Worm (Caenorhabditis elegans) whole organism, mixed stage, embryonic: ENCODE data around the gene par-2.

Experiments
- bed-3 ChIP-seq: fragments of 200-800 bp; sonication (Bioruptor generic); optimal IDR thresholded peaks from 3 replicates; lab custom pipeline; 2018; ENCODE audit warnings: mild to moderate bottlenecking, missing genetic modification characterization, moderate library complexity, missing compliant biosample characterization
- ceh-39 ChIP-seq: fragments of 150-350 bp; optimal IDR thresholded peaks from 2 replicates; lab custom pipeline; 2014; ENCODE audit warnings: missing biosample characterization, missing genetic modification characterization
- ceh-43 ChIP-seq: fragments of 200-800 bp; sonication (Bioruptor generic); optimal IDR thresholded peaks from 2 replicates; lab custom pipeline; 2018; ENCODE audit warnings: mild to moderate bottlenecking, missing genetic modification characterization, moderate library complexity, missing compliant biosample characterization
- ceh-83 ChIP-seq: fragments of 200-800 bp; sonication (Bioruptor generic); optimal IDR thresholded peaks from 2 replicates; lab custom pipeline; 2018; ENCODE audit warnings: mild to moderate bottlenecking, missing genetic modification characterization, missing compliant biosample characterization
- ces-1 ChIP-seq: fragments of 150-350 bp; optimal IDR thresholded peaks from 2 replicates; lab custom pipeline; 2014; ENCODE audit warnings: missing biosample characterization, missing genetic modification reagents, missing genetic modification characterization
- cnd-1 ChIP-seq: fragments of 200-800 bp; sonication (Bioruptor generic); optimal IDR thresholded peaks from 2 replicates; lab custom pipeline; 2018; ENCODE audit warnings: mild to moderate bottlenecking, missing genetic modification characterization, missing compliant biosample characterization
- elt-1 ChIP-seq: sonication (generic microtip); optimal IDR thresholded peaks from 2 replicates; lab custom pipeline; 2017; ENCODE audit warnings: missing genetic modification characterization, mild to moderate bottlenecking, missing compliant biosample characterization, antibody characterized with exemption, moderate library complexity, borderline replicate concordance; ENCODE audit not compliant: insufficient read depth
- elt-3 ChIP-seq: fragments of 150-350 bp; optimal IDR thresholded peaks from 2 replicates; lab custom pipeline; 2014; ENCODE audit warnings: missing biosample characterization, missing genetic modification characterization
- flh-1 ChIP-seq: fragments of 200-800 bp; sonication (Bioruptor generic); optimal IDR thresholded peaks from 2 replicates; lab custom pipeline; 2018; ENCODE audit warnings: mild to moderate bottlenecking, missing genetic modification characterization, moderate library complexity, missing compliant biosample characterization
- ham-2 ChIP-seq: fragments of 200-800 bp; sonication (Bioruptor generic); optimal IDR thresholded peaks from 2 replicates; lab custom pipeline; 2018; ENCODE audit warnings: mild to moderate bottlenecking, missing genetic modification characterization, missing compliant biosample characterization
- hlh-1 ChIP-seq: fragments of 150-350 bp; optimal IDR thresholded peaks from 2 replicates; lab custom pipeline; 2014; ENCODE audit warnings: missing biosample characterization, missing genetic modification reagents, missing genetic modification characterization
- lin-13 ChIP-seq: fragments of 150-350 bp; optimal IDR thresholded peaks from 2 replicates; lab custom pipeline; 2014; ENCODE audit warnings: missing biosample characterization, missing genetic modification characterization
- lsy-2 ChIP-seq: fragments of 150-350 bp; optimal IDR thresholded peaks from 2 replicates; lab custom pipeline; 2014; ENCODE audit warnings: missing biosample characterization, missing genetic modification characterization
- mep-1 ChIP-seq: fragments of 150-350 bp; optimal IDR thresholded peaks from 2 replicates; lab custom pipeline; 2017; ENCODE audit warnings: missing biosample characterization, missing genetic modification reagents, missing genetic modification characterization, inconsistent platforms
- mls-2 ChIP-seq: sonication (generic microtip); optimal IDR thresholded peaks from 2 replicates; lab custom pipeline; 2016; ENCODE audit warnings: mild to moderate bottlenecking, missing genetic modification characterization, moderate library complexity, missing compliant biosample characterization
- nhr-12 ChIP-seq: fragments of 150-350 bp; optimal IDR thresholded peaks from 2 replicates; lab custom pipeline; 2014; ENCODE audit warnings: missing biosample characterization, missing genetic modification characterization
- nhr-2 ChIP-seq: fragments of 150-350 bp; optimal IDR thresholded peaks from 2 replicates; lab custom pipeline; 2014; ENCODE audit warnings: missing biosample characterization, missing genetic modification characterization
- nhr-237 ChIP-seq: fragments of 150-350 bp; optimal IDR thresholded peaks from 2 replicates; lab custom pipeline; 2014; ENCODE audit warnings: missing biosample characterization, missing genetic modification characterization
- nhr-28 ChIP-seq: fragments of 150-350 bp; optimal IDR thresholded peaks from 2 replicates; lab custom pipeline; 2014; ENCODE audit warnings: missing biosample characterization, missing genetic modification characterization
- nhr-76 ChIP-seq: sonication (generic microtip); optimal IDR thresholded peaks from 2 replicates; lab custom pipeline; 2017; ENCODE audit warnings: missing biosample characterization, missing genetic modification characterization
- pha-4 ChIP-seq: fragments of 150-350 bp; optimal IDR thresholded peaks from 2 replicates; lab custom pipeline; 2018; ENCODE audit warnings: missing biosample characterization, missing genetic modification reagents, missing genetic modification characterization
- sem-2 ChIP-seq: fragments of 200-800 bp; sonication (Bioruptor generic); optimal IDR thresholded peaks from 2 replicates; lab custom pipeline; 2018; ENCODE audit warnings: mild to moderate bottlenecking, missing genetic modification characterization, missing compliant biosample characterization
- snpc-4 ChIP-seq: fragments of 150-350 bp; optimal IDR thresholded peaks from 2 replicates; lab custom pipeline; 2014; ENCODE audit warnings: missing biosample characterization, missing genetic modification characterization
- sptf-1 ChIP-seq: sonication (generic microtip); optimal IDR thresholded peaks from 2 replicates; lab custom pipeline; 2017; ENCODE audit warnings: mild to moderate bottlenecking, missing genetic modification characterization, moderate library complexity, missing compliant biosample characterization
- tbx-8 ChIP-seq: fragments of 200-800 bp; sonication (Bioruptor generic); optimal IDR thresholded peaks from 2 replicates; lab custom pipeline; 2018; ENCODE audit warnings: mild to moderate bottlenecking, missing genetic modification characterization, moderate library complexity, missing compliant biosample characterization
- unc-120 ChIP-seq: sonication (generic microtip); optimal IDR thresholded peaks from 2 replicates; lab custom pipeline; 2017; ENCODE audit warnings: missing genetic modification characterization, missing compliant biosample characterization; ENCODE audit not compliant: poor library complexity, severe bottlenecking
- unc-39 ChIP-seq: fragments of 150-350 bp; optimal IDR thresholded peaks from 2 replicates; lab custom pipeline; 2014; ENCODE audit warnings: missing biosample characterization, missing genetic modification characterization
- unc-62 ChIP-seq: fragments of 150-350 bp; optimal IDR thresholded peaks from 2 replicates; lab custom pipeline; 2014; ENCODE audit warnings: missing biosample characterization, missing genetic modification reagents, missing genetic modification characterization
- ztf-11 ChIP-seq: fragments of 150-350 bp; optimal IDR thresholded peaks from 2 replicates; lab custom pipeline; 2014; ENCODE audit warnings: missing biosample characterization, missing genetic modification characterization

Gene par-2

DNA sequence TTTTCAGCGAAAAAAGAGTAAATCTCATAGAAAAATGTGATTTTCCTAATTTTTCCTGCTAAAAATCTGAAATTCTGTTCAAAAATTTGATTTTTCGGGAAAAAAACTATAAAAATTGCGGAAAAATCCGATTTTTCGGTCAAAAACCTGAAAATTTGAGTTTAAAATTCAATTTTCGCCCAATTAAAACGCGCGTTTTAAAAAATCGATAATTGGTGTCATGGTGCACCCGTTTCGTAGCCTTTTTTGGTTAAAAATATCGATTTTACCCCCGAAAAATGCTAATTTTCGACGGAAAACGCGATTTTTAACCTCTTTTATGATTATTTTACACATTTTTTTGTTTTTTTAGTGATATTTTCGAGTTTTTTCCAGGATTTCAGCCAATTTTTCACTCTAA is 3.8 kb downstream of the par-2 start:
- no peak for TF ChIP-seq pha-4 (tag; lab: Kevin White, UChicago)
- no peak for TF ChIP-seq ceh-83 (GFP tag; lab: Kevin White, UChicago)
- no peak for TF ChIP-seq lsy-2 (tag; lab: Kevin White, UChicago)
- peak; percentile 19 for TF ChIP-seq ceh-39 (tag; lab: Kevin White, UChicago)
- TF ChIP-seq ces-1 = peak; percentile 52
- TF ChIP-seq snpc-4 (tag; lab: Kevin White, UChicago) = no peak

DNA sequence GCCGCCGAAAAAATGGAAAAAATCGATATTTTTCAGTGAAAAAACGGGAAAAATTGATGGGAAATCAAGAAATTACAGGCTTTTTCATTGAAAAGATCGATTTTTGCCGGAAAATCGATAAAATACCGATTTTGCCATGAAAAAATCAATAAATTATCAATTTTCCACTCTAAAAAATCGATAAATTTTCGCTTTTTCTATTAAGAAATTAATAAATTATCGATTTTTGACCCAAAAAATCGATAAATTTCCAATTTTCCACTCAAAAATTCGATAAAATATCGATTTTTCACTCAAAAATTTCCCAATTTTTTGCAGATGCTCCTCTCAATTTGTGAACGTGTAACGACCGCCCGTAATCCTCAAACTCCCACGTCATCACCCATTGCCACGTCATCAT is 13.2 kb downstream of the par-2 start:
- TF ChIP-seq ces-1 (no peak), nhr-28 (no peak), sem-2 (GFP tag; lab: Kevin White, UChicago) (no peak), ham-2 (GFP tag; lab: Kevin White, UChicago) (no peak), mep-1 (tag; lab: Kevin White, UChicago) (no peak), cnd-1 (tag; lab: Kevin White, UChicago) (no peak), ceh-43 (no peak), snpc-4 (tag; lab: Kevin White, UChicago) (no peak), lin-13 (tag; lab: Kevin White, UChicago) (no peak), unc-39 (tag; lab: Kevin White, UChicago) (no peak), flh-1 (no peak), hlh-1 (no peak)

ce11 chrIII:1099523-1099922 is 18.3 kb downstream of the par-2 start:
- TF ChIP-seq mls-2 (no peak), bed-3 (GFP tag; lab: Kevin White, UChicago) (no peak), nhr-76 (tag; lab: Kevin White, UChicago) (no peak), ztf-11 (tag; lab: Kevin White, UChicago) (no peak), ceh-43 (no peak)

ce11 chrIII:1102908-1103307 is 21.7 kb downstream of the par-2 start, which contains the start of gene exc-6:
exc-6 (plus strand) TSS chrIII:1103208.
- TF ChIP-seq nhr-237 (tag; lab: Kevin White, UChicago) (no peak), elt-3 (no peak), ceh-43 (no peak), cnd-1 (tag; lab: Kevin White, UChicago) (no peak), sem-2 (GFP tag; lab: Kevin White, UChicago) (no peak), ham-2 (GFP tag; lab: Kevin White, UChicago) (no peak), mep-1 (tag; lab: Kevin White, UChicago) (no peak), snpc-4 (tag; lab: Kevin White, UChicago) (no peak), unc-120 (tag; lab: Kevin White, UChicago) (no peak), tbx-8 (GFP tag; lab: Kevin White, UChicago) (no peak), elt-1 (tag; lab: Kevin White, UChicago) (no peak), nhr-76 (tag; lab: Kevin White, UChicago) (no peak), hlh-1 (no peak), sptf-1 (no peak), ces-1 (no peak), lin-13 (tag; lab: Kevin White, UChicago) (no peak)

DNA sequence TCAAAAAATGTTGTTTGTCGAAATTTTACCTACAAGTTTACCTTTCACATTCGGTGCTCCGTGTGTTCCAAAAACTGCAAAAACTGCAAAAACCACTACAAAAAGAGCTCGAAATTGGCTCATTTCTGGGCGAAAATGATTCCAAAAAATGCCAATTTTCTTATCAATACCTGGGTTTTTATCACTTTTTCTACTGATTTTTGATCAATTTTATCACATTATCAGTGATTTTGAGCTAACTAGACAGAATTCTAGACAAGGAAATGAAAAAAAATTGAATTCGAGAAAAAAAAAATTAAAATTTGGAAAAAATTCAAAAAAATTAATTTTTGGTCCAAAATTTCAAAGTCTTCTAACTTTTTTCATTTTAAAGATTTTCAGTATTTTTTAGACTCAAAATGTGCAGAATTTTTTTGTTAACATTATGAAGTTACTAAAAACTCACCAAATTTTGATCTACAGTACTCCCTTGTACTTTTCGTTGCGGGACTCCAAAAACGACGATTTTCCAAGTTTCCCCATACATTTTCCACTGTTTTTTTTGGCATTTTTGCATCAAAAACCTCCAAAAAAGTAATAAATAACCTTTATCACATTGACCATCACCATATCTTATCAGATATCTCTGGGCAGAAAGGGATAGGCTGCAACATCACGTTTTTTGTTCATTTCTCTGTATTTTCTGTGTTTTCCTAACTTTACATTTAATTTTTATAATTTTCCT is 34.8 kb downstream of the par-2 start, which contains the start of the genes F58B6.1 and acsd-1:
Gene F58B6.1, minus strand, starts transcription at position 133 of the 724 bp plus-strand sequence.
Gene acsd-1, plus strand, starts transcription at position 674 of the 724 bp plus-strand sequence.
- no peak for TF ChIP-seq nhr-2
- TF ChIP-seq sem-2 (GFP tag; lab: Kevin White, UChicago) = no peak
- no peak for TF ChIP-seq mls-2
- TF ChIP-seq unc-62 (GFP tag; lab: Kevin White, UChicago) = no peak
- TF ChIP-seq ham-2 (GFP tag; lab: Kevin White, UChicago) = no peak
- TF ChIP-seq lin-13 (tag; lab: Kevin White, UChicago) = no peak
- TF ChIP-seq nhr-12 (tag; lab: Kevin White, UChicago) = no peak
- TF ChIP-seq nhr-237 (tag; lab: Kevin White, UChicago) = no peak
